Worm (Caenorhabditis elegans) whole organism, L3 larva: ENCODE results near the gene ltd-1.

Experiments
- daf-12 ChIP-seq: fragments of 150-350 bp; optimal IDR thresholded peaks from 2 replicates; lab custom pipeline; 2014; ENCODE audit warnings: missing biosample characterization, missing genetic modification reagents, missing genetic modification characterization
- eor-1 ChIP-seq, 2 experiments: fragments of 150-350 bp; optimal IDR thresholded peaks; 2 replicates each; lab custom pipeline; 2014 to 2018; ENCODE audit warnings: missing biosample characterization in 2 of 2, missing genetic modification characterization in 2 of 2
- fkh-10 ChIP-seq: sonication (generic microtip); optimal IDR thresholded peaks from 2 replicates; lab custom pipeline; 2017; ENCODE audit warnings: missing biosample characterization, missing genetic modification reagents, missing genetic modification characterization
- pha-4 ChIP-seq: fragments of 150-350 bp; optimal IDR thresholded peaks from 2 replicates; lab custom pipeline; 2014; ENCODE audit warnings: missing biosample characterization, missing genetic modification reagents, missing genetic modification characterization

ce11 chrII:8093914-8094313 is 1.4 kb upstream of the ltd-1 start:
- TF ChIP-seq daf-12 (tag; lab: Kevin White, UChicago): no peak
- no peak for TF ChIP-seq pha-4 (tag; lab: Kevin White, UChicago)
- TF ChIP-seq eor-1 (tag; optimal IDR thresholded peaks at IDR 0.05; lab: Kevin White, UChicago): no peak
- no peak for TF ChIP-seq fkh-10 (GFP tag; lab: Kevin White, UChicago)
